Fruit fly (Drosophila melanogaster) whole organism, embryonic: ENCODE data around the gene CG34293.
A peak's percentile ranks its signal among the peaks of the same experiment; 100 is the strongest.

Experiments
- B-H2 ChIP-seq: fragments of 200-800 bp; sonication (Bioruptor generic); optimal IDR thresholded peaks from 2 replicates; lab custom pipeline; 2018; ENCODE audit warnings: missing biosample characterization, mild to moderate bottlenecking, missing genetic modification characterization
- Bdp1 ChIP-seq: fragments of 200-800 bp; sonication (Bioruptor generic); optimal IDR thresholded peaks from 3 replicates; lab custom pipeline; 2016; ENCODE audit warnings: missing biosample characterization, missing genetic modification characterization
- CG13624 ChIP-seq: fragments of 200-800 bp; sonication (Bioruptor generic); optimal IDR thresholded peaks from 2 replicates; lab custom pipeline; 2016; ENCODE audit warnings: missing biosample characterization, missing genetic modification characterization
- CG2120 ChIP-seq: fragments of 200-800 bp; sonication (Bioruptor generic); optimal IDR thresholded peaks from 3 replicates; lab custom pipeline; 2016; ENCODE audit warnings: missing biosample characterization, missing genetic modification characterization
- CG31224 ChIP-seq: fragments of 200-800 bp; sonication (Bioruptor generic); IDR thresholded peaks from 2 replicates; pipeline ENCODE4 v1.3.6; 2022; ENCODE audit warnings: missing biosample characterization, missing genetic modification characterization
- CG32532 ChIP-seq: fragments of 200-800 bp; sonication (Bioruptor generic); IDR thresholded peaks from 2 replicates; pipeline ENCODE4 v1.3.6; 2022; ENCODE audit warnings: missing biosample characterization, missing genetic modification characterization
- CG32772 ChIP-seq: fragments of 200-800 bp; sonication (Bioruptor generic); IDR thresholded peaks from 2 replicates; pipeline ENCODE4 v1.3.6; 2022; ENCODE audit warnings: missing biosample characterization, missing genetic modification characterization
- CG3281 ChIP-seq: fragments of 200-800 bp; sonication (Bioruptor generic); optimal IDR thresholded peaks from 3 replicates; lab custom pipeline; 2017; ENCODE audit warnings: missing biosample characterization, mild to moderate bottlenecking, missing genetic modification characterization
- CG6175 ChIP-seq: fragments of 200-800 bp; sonication (Bioruptor generic); IDR thresholded peaks from 3 replicates; pipeline ENCODE4 v1.3.6; 2022; ENCODE audit warnings: missing biosample characterization, missing genetic modification characterization
- CG6689 ChIP-seq: fragments of 200-800 bp; sonication (Bioruptor generic); IDR thresholded peaks from 2 replicates; pipeline ENCODE4 v1.3.6; 2022; ENCODE audit warnings: missing biosample characterization, missing genetic modification characterization
- CG7745 ChIP-seq: fragments of 200-800 bp; sonication (Bioruptor generic); optimal IDR thresholded peaks from 2 replicates; lab custom pipeline; 2018; ENCODE audit warnings: missing biosample characterization, mild to moderate bottlenecking, missing genetic modification characterization, moderate library complexity
- CG7786 ChIP-seq: fragments of 200-800 bp; sonication (Bioruptor generic); optimal IDR thresholded peaks from 2 replicates; lab custom pipeline; 2016; ENCODE audit warnings: missing biosample characterization, missing genetic modification characterization
- CG8388 ChIP-seq: fragments of 200-800 bp; sonication (Bioruptor generic); optimal IDR thresholded peaks from 2 replicates; lab custom pipeline; 2019; ENCODE audit warnings: missing biosample characterization, mild to moderate bottlenecking, missing genetic modification characterization, moderate library complexity
- Camta ChIP-seq: fragments of 200-800 bp; sonication (Bioruptor generic); optimal IDR thresholded peaks from 2 replicates; lab custom pipeline; 2016; ENCODE audit warnings: missing biosample characterization, missing genetic modification characterization
- D19A ChIP-seq: fragments of 200-800 bp; optimal IDR thresholded peaks from 3 replicates; lab custom pipeline; 2019; ENCODE audit warnings: missing biosample characterization, mild to moderate bottlenecking, missing genetic modification characterization, moderate library complexity
- H15 ChIP-seq: fragments of 200-800 bp; sonication (Bioruptor generic); IDR thresholded peaks from 3 replicates; pipeline ENCODE4 v1.3.6; 2022; ENCODE audit warnings: missing biosample characterization, missing genetic modification characterization
- HmgZ ChIP-seq: fragments of 200-800 bp; sonication (Bioruptor generic); optimal IDR thresholded peaks from 2 replicates; lab custom pipeline; 2018; ENCODE audit warnings: missing biosample characterization, mild to moderate bottlenecking, missing genetic modification characterization
- Lpt ChIP-seq: fragments of >200 bp; optimal IDR thresholded peaks from 2 replicates; lab custom pipeline; 2018; ENCODE audit warnings: missing biosample characterization, missing genetic modification characterization
- MBD-R2 ChIP-seq: fragments of 200-800 bp; sonication (Bioruptor generic); IDR thresholded peaks from 2 replicates; pipeline ENCODE4 v1.3.6; 2022; ENCODE audit warnings: missing biosample characterization, missing genetic modification characterization
- Mes4 ChIP-seq: fragments of 200-800 bp; sonication (Bioruptor generic); optimal IDR thresholded peaks from 2 replicates; lab custom pipeline; 2016; ENCODE audit warnings: missing biosample characterization, missing genetic modification characterization
- Myb ChIP-seq: fragments of 200-800 bp; sonication (Bioruptor generic); optimal IDR thresholded peaks from 2 replicates; lab custom pipeline; 2016; ENCODE audit warnings: missing biosample characterization, missing genetic modification characterization
- Ptx1 ChIP-seq: fragments of 200-800 bp; sonication (Bioruptor generic); IDR thresholded peaks from 2 replicates; pipeline ENCODE4 v1.3.6; 2022; ENCODE audit warnings: missing biosample characterization, missing genetic modification characterization
- Sry-β ChIP-seq: fragments of 200-800 bp; sonication (Bioruptor generic); optimal IDR thresholded peaks from 2 replicates; lab custom pipeline; 2018; ENCODE audit warnings: missing biosample characterization, mild to moderate bottlenecking, missing genetic modification characterization, moderate library complexity
- Xbp1 ChIP-seq: fragments of 200-800 bp; sonication (Bioruptor generic); optimal IDR thresholded peaks from 3 replicates; lab custom pipeline; 2016; ENCODE audit warnings: missing biosample characterization, mild to moderate bottlenecking, missing genetic modification characterization
- bab2 ChIP-seq: fragments of 200-800 bp; sonication (Bioruptor generic); optimal IDR thresholded peaks from 2 replicates; lab custom pipeline; 2016; ENCODE audit warnings: missing biosample characterization, missing genetic modification characterization
- chinmo ChIP-seq: fragments of 200-800 bp; sonication (Bioruptor generic); IDR thresholded peaks from 4 replicates; pipeline ENCODE4 v1.3.6; 2022; ENCODE audit warnings: missing biosample characterization, missing genetic modification characterization; ENCODE audit not compliant: partially characterized antibody
- corto ChIP-seq: fragments of 200-800 bp; sonication (Bioruptor generic); optimal IDR thresholded peaks from 2 replicates; lab custom pipeline; 2016; ENCODE audit warnings: missing biosample characterization, mild to moderate bottlenecking, missing genetic modification characterization, moderate library complexity
- cwo ChIP-seq: fragments of 200-800 bp; sonication (Bioruptor generic); optimal IDR thresholded peaks from 3 replicates; lab custom pipeline; 2017; ENCODE audit warnings: missing biosample characterization, missing genetic modification characterization, mild to moderate bottlenecking, moderate library complexity, missing genetic modification reagents
- dmrt99B ChIP-seq: fragments of 200-800 bp; sonication (Bioruptor generic); optimal IDR thresholded peaks from 2 replicates; lab custom pipeline; 2018; ENCODE audit warnings: missing biosample characterization, mild to moderate bottlenecking, missing genetic modification characterization, moderate library complexity
- dpn ChIP-seq, 2 experiments: fragments of 200-800 bp; sonication (Bioruptor generic); optimal IDR thresholded peaks; 3 replicates each; lab custom pipeline; 2016; ENCODE audit warnings: missing biosample characterization in 2 of 2, missing genetic modification characterization in 2 of 2
- fd64A ChIP-seq: fragments of 200-800 bp; sonication (Bioruptor generic); optimal IDR thresholded peaks from 3 replicates; lab custom pipeline; 2018; ENCODE audit warnings: missing biosample characterization, mild to moderate bottlenecking, missing genetic modification characterization
- gce ChIP-seq: fragments of 200-800 bp; sonication (Bioruptor generic); IDR thresholded peaks from 3 replicates; pipeline ENCODE4 v1.3.6; 2022; ENCODE audit warnings: missing biosample characterization, missing genetic modification characterization
- hkb ChIP-seq, 2 experiments: fragments of 200-800 bp in 1 of 2; fragments of >200 bp in 1 of 2; sonication (Bioruptor generic) in 1 of 2; IDR thresholded peaks in 1 of 2; optimal IDR thresholded peaks in 1 of 2; 2 replicates each; pipeline versions ENCODE4 v1.3.6 to Lab custom; 2017 to 2022; ENCODE audit warnings: missing biosample characterization in 1 of 2, missing genetic modification characterization in 1 of 2
- kay ChIP-seq: fragments of 200-800 bp; sonication (Bioruptor generic); optimal IDR thresholded peaks from 2 replicates; lab custom pipeline; 2016; ENCODE audit warnings: missing biosample characterization, missing genetic modification characterization
- lmd ChIP-seq: fragments of 200-800 bp; sonication (Bioruptor generic); IDR thresholded peaks from 2 replicates; pipeline ENCODE4 v1.3.6; 2022; ENCODE audit warnings: missing biosample characterization, missing genetic modification characterization
- luna ChIP-seq: fragments of 200-800 bp; sonication (Bioruptor generic); optimal IDR thresholded peaks from 2 replicates; lab custom pipeline; 2016; ENCODE audit warnings: missing biosample characterization, missing genetic modification characterization
- p53 ChIP-seq: fragments of 200-800 bp; sonication (Bioruptor generic); optimal IDR thresholded peaks from 2 replicates; lab custom pipeline; 2016; ENCODE audit warnings: missing biosample characterization, missing genetic modification characterization
- stc ChIP-seq: fragments of 200-800 bp; sonication (Bioruptor generic); IDR thresholded peaks from 2 replicates; pipeline ENCODE4 v1.3.6; 2022; ENCODE audit warnings: missing biosample characterization, missing genetic modification characterization
- wdn ChIP-seq: fragments of 200-800 bp; sonication (Bioruptor generic); IDR thresholded peaks from 2 replicates; pipeline ENCODE4 v1.3.6; 2022; ENCODE audit warnings: missing biosample characterization, missing genetic modification characterization

Gene CG34293

dm6 chr3R:27129580-27130385 lies 35.6 kb downstream of the CG34293 start (continued):
- TF ChIP-seq lmd (GFP tag; lab: Robert Waterston, UW) (peak; percentile 18; the same call in 1 of the 2 replicates), chinmo (GFP tag; lab: Robert Waterston, UW) (peak; percentile 97), Mes4 (GFP tag; lab: Kevin White, UChicago) (no peak), CG31224 (GFP tag; lab: Robert Waterston, UW) (0 out of 2 replicates have a peak, but pooled peaks have one; percentile 21), CG13624 (peak; percentile 93), CG32772 (0 out of 2 replicates have a peak, but pooled peaks have one; percentile 56), kay (GFP tag; lab: Kevin White, UChicago) (peak; percentile 4), bab2 (GFP tag; lab: Kevin White, UChicago) (peak; percentile 8), Xbp1 (GFP tag; lab: Kevin White, UChicago) (peak; percentile 16), CG2120 (GFP tag; lab: Kevin White, UChicago) (peak; percentile 64), CG3281 (GFP tag; lab: Kevin White, UChicago) (peak; percentile 47), Lpt (GFP tag; lab: Kevin White, UChicago) (no peak), CG6689 (GFP tag; lab: Robert Waterston, UW) (0 out of 2 replicates have a peak, but pooled peaks have one; percentile 8), wdn (GFP tag; lab: Robert Waterston, UW) (0 out of 2 replicates have a peak, but pooled peaks have one; percentile 34), hkb (optimal IDR thresholded peaks at IDR 0.05; lab: Kevin White, UChicago) (no peak), hkb (GFP tag; IDR thresholded peaks at IDR 0.05; lab: Robert Waterston, UW) (peak; percentile 39; the same call in 1 of the 2 replicates), gce (GFP tag; lab: Robert Waterston, UW) (no peak), luna (peak; percentile 8), dmrt99B (tag; lab: Kevin White, UChicago) (peak; percentile 18), Sry-β (no peak), dpn (GFP tag; optimal IDR thresholded peaks at IDR 0.05; lab: Kevin White, UChicago) (peak in 1 of 2 experiments; percentile 38), fd64A (GFP tag; lab: Kevin White, UChicago) (no peak), MBD-R2 (GFP tag; lab: Robert Waterston, UW) (no peak), CG7786 (GFP tag; lab: Kevin White, UChicago) (peak; percentile 41), H15 (no peak), Ptx1 (GFP tag; lab: Robert Waterston, UW) (peak; percentile 32; the same call in 1 of the 2 replicates), cwo (GFP tag; lab: Kevin White, UChicago) (peak; percentile 75), CG32532 (GFP tag; lab: Robert Waterston, UW) (peak; percentile 64; the same call in 1 of the 2 replicates), CG6175 (GFP tag; lab: Robert Waterston, UW) (peak; percentile 56; the same call in 1 of the 3 replicates), stc (GFP tag; lab: Robert Waterston, UW) (peak; percentile 47; the same call in 1 of the 2 replicates), B-H2 (peak; percentile 35)
- TF ChIP-seq, all 482 proteins: peak for 79

- TF ChIP-seq p53 (GFP tag; lab: Kevin White, UChicago): no peak
- no peak for TF ChIP-seq D19A (tag; lab: Kevin White, UChicago)
- no peak for TF ChIP-seq Bdp1
- no peak for TF ChIP-seq CG2120 (GFP tag; lab: Kevin White, UChicago)
- no peak for TF ChIP-seq HmgZ (tag; lab: Kevin White, UChicago)
- no peak for TF ChIP-seq corto (GFP tag; lab: Kevin White, UChicago)
- TF ChIP-seq CG8388 (GFP tag; lab: Kevin White, UChicago): no peak
- no peak for TF ChIP-seq CG7745 (tag; lab: Kevin White, UChicago)
- no peak for TF ChIP-seq Myb (GFP tag; lab: Kevin White, UChicago)
- TF ChIP-seq Camta (GFP tag; lab: Kevin White, UChicago): no peak
These were observed 36.7 kb downstream of the CG34293 start for dm6 chr3R:27128723-27129122.
